Worm (Caenorhabditis elegans) whole organism, L3 larva: ENCODE results near the gene str-45.

Experiments used
- ZK546.5 ChIP-seq: sonication (generic microtip); optimal IDR thresholded peaks from 2 replicates; lab custom pipeline; 2017; ENCODE audit warnings: missing biosample characterization, missing genetic modification characterization
- ama-1 ChIP-seq: fragments of 150-350 bp; optimal IDR thresholded peaks from 2 replicates; lab custom pipeline; 2018
- egl-27 ChIP-seq: sonication (generic microtip); optimal IDR thresholded peaks from 4 replicates; lab custom pipeline; 2017; ENCODE audit warnings: missing biosample characterization, missing genetic modification reagents, missing genetic modification characterization
- nhr-237 ChIP-seq: fragments of 150-350 bp; optimal IDR thresholded peaks from 2 replicates; lab custom pipeline; 2014; ENCODE audit warnings: missing biosample characterization, missing genetic modification characterization
- skn-1 ChIP-seq: fragments of 150-350 bp; optimal IDR thresholded peaks from 2 replicates; lab custom pipeline; 2014; ENCODE audit warnings: missing biosample characterization, missing genetic modification characterization
- ztf-4 ChIP-seq: fragments of 150-350 bp; optimal IDR thresholded peaks from 2 replicates; lab custom pipeline; 2014; ENCODE audit warnings: missing biosample characterization, missing genetic modification characterization

- TF ChIP-seq ama-1 (peak; percentile 86), ztf-4 (tag; lab: Kevin White, UChicago) (no peak), nhr-237 (no peak), ZK546.5 (no peak), egl-27 (no peak), skn-1 (tag; lab: Kevin White, UChicago) (no peak)
Observed at ce11 chrV:15186259-15186927, 27.6 kb downstream of the str-45 start, which contains the start of gene Y75B12B.3.
